Fruit fly (Drosophila melanogaster) whole organism, prepupa: Measurements from ENCODE around the gene RpS14a.

ENCODE experiments used
- Blimp-1 ChIP-seq: fragments of 200-800 bp; sonication (Bioruptor generic); optimal IDR thresholded peaks from 3 replicates; lab custom pipeline; 2017; ENCODE audit warnings: missing biosample characterization, missing genetic modification characterization, mild to moderate bottlenecking, moderate library complexity, missing genetic modification reagents
- CG10631 ChIP-seq: fragments of 200-800 bp; sonication (Bioruptor generic); optimal IDR thresholded peaks from 2 replicates; lab custom pipeline; 2016; ENCODE audit warnings: missing biosample characterization, missing genetic modification characterization
- CG11294 ChIP-seq: fragments of 200-800 bp; sonication (Bioruptor generic); IDR thresholded peaks from 2 replicates; pipeline ENCODE4 v1.3.6; 2022; ENCODE audit warnings: missing biosample characterization, missing genetic modification characterization
- CG11762 ChIP-seq: fragments of 200-800 bp; sonication (Bioruptor generic); optimal IDR thresholded peaks from 3 replicates; lab custom pipeline; 2016; ENCODE audit warnings: missing biosample characterization, missing genetic modification characterization; ENCODE audit not compliant: insufficient read depth
- CG15336 ChIP-seq: fragments of 200-800 bp; sonication (Bioruptor generic); IDR thresholded peaks from 2 replicates; pipeline ENCODE4 v1.3.6; 2022; ENCODE audit warnings: missing biosample characterization, missing genetic modification characterization
- CG1621 ChIP-seq: fragments of 200-800 bp; sonication (Bioruptor generic); optimal IDR thresholded peaks from 3 replicates; lab custom pipeline; 2018; ENCODE audit warnings: missing biosample characterization, mild to moderate bottlenecking, missing genetic modification characterization
- CG3032 ChIP-seq: fragments of 200-800 bp; optimal IDR thresholded peaks from 2 replicates; lab custom pipeline; 2019; ENCODE audit warnings: missing biosample characterization, mild to moderate bottlenecking, missing genetic modification characterization, moderate library complexity
- CG31627 ChIP-seq: fragments of 200-800 bp; sonication (Bioruptor generic); optimal IDR thresholded peaks from 3 replicates; lab custom pipeline; 2016; ENCODE audit warnings: missing biosample characterization, missing genetic modification characterization
- CG34406 ChIP-seq: fragments of 200-800 bp; sonication (Bioruptor generic); optimal IDR thresholded peaks from 3 replicates; lab custom pipeline; 2016; ENCODE audit warnings: missing biosample characterization, missing genetic modification characterization
- CG3919 ChIP-seq: fragments of 200-800 bp; sonication (Bioruptor generic); optimal IDR thresholded peaks from 3 replicates; lab custom pipeline; 2016; ENCODE audit warnings: missing biosample characterization, missing genetic modification characterization
- CG6163 ChIP-seq: fragments of 200-800 bp; sonication (Bioruptor generic); IDR thresholded peaks from 3 replicates; pipeline ENCODE4 v1.3.6; 2022; ENCODE audit warnings: missing biosample characterization, missing genetic modification characterization
- CG6276 ChIP-seq: fragments of 200-800 bp; sonication (Bioruptor generic); optimal IDR thresholded peaks from 2 replicates; lab custom pipeline; 2017; ENCODE audit warnings: missing biosample characterization, mild to moderate bottlenecking, missing genetic modification characterization
- CG6792 ChIP-seq: fragments of 200-800 bp; sonication (Bioruptor generic); optimal IDR thresholded peaks from 3 replicates; lab custom pipeline; 2016; ENCODE audit warnings: missing biosample characterization, missing genetic modification characterization
- CG6808 ChIP-seq: fragments of 200-800 bp; sonication (Bioruptor generic); optimal IDR thresholded peaks from 3 replicates; lab custom pipeline; 2017; ENCODE audit warnings: missing biosample characterization, missing genetic modification characterization, mild to moderate bottlenecking, moderate library complexity, missing genetic modification reagents
- CG6854 ChIP-seq: fragments of 200-800 bp; sonication (Bioruptor generic); optimal IDR thresholded peaks from 2 replicates; lab custom pipeline; 2017; ENCODE audit warnings: missing biosample characterization, mild to moderate bottlenecking, missing genetic modification characterization
- CG7368 ChIP-seq: fragments of 200-800 bp; sonication (Bioruptor generic); optimal IDR thresholded peaks from 3 replicates; lab custom pipeline; 2016; ENCODE audit warnings: missing biosample characterization, missing genetic modification characterization
- CG8119 ChIP-seq: fragments of 200-800 bp; sonication (Bioruptor generic); IDR thresholded peaks from 3 replicates; pipeline ENCODE4 v1.3.6; 2022; ENCODE audit warnings: missing biosample characterization, missing genetic modification characterization
- CG8632 ChIP-seq: fragments of 200-800 bp; sonication (Bioruptor generic); optimal IDR thresholded peaks from 3 replicates; lab custom pipeline; 2016; ENCODE audit warnings: missing biosample characterization, missing genetic modification characterization
- Eip78C ChIP-seq: fragments of 200-800 bp; sonication (Bioruptor generic); peaks from one replicate; lab custom pipeline; 2016; ENCODE audit warnings: missing biosample characterization, missing genetic modification characterization
- Eip93F ChIP-seq: fragments of 200-800 bp; sonication (Bioruptor generic); optimal IDR thresholded peaks from 2 replicates; lab custom pipeline; 2016; ENCODE audit warnings: missing biosample characterization, mild to moderate bottlenecking, missing genetic modification characterization
- Ets21C ChIP-seq: fragments of 200-800 bp; sonication (Bioruptor generic); optimal IDR thresholded peaks from 3 replicates; lab custom pipeline; 2016; ENCODE audit warnings: missing biosample characterization, missing genetic modification characterization
- Hr39 ChIP-seq: fragments of 200-800 bp; sonication (Bioruptor generic); optimal IDR thresholded peaks from 2 replicates; lab custom pipeline; 2016; ENCODE audit warnings: missing biosample characterization, missing genetic modification characterization
- Hr4 ChIP-seq: fragments of 200-800 bp; sonication (Bioruptor generic); optimal IDR thresholded peaks from 3 replicates; lab custom pipeline; 2016; ENCODE audit warnings: missing biosample characterization, missing genetic modification characterization
- Smox ChIP-seq: fragments of 200-800 bp; sonication (Bioruptor generic); optimal IDR thresholded peaks from 3 replicates; lab custom pipeline; 2016; ENCODE audit warnings: missing biosample characterization, missing genetic modification characterization
- Sox14 ChIP-seq: fragments of 200-800 bp; sonication (Bioruptor generic); optimal IDR thresholded peaks from 3 replicates; lab custom pipeline; 2016; ENCODE audit warnings: missing biosample characterization, missing genetic modification characterization
- Sox15 ChIP-seq: fragments of 200-800 bp; sonication (Bioruptor generic); optimal IDR thresholded peaks from 3 replicates; lab custom pipeline; 2016; ENCODE audit warnings: missing biosample characterization, missing genetic modification characterization
- achi ChIP-seq: fragments of 200-800 bp; sonication (Bioruptor generic); optimal IDR thresholded peaks from 3 replicates; lab custom pipeline; 2016; ENCODE audit warnings: missing biosample characterization, missing genetic modification characterization
- dac ChIP-seq: fragments of 200-800 bp; sonication (Bioruptor generic); optimal IDR thresholded peaks from 2 replicates; lab custom pipeline; 2017; ENCODE audit warnings: missing biosample characterization, mild to moderate bottlenecking, missing genetic modification characterization
- dsx ChIP-seq: fragments of 200-800 bp; optimal IDR thresholded peaks from 3 replicates; lab custom pipeline; 2019; ENCODE audit warnings: missing biosample characterization, mild to moderate bottlenecking, missing genetic modification characterization, moderate library complexity; ENCODE audit not compliant: poor library complexity, severe bottlenecking
- eg ChIP-seq: fragments of 200-800 bp; sonication (Bioruptor generic); IDR thresholded peaks from 3 replicates; pipeline ENCODE4 v1.3.6; 2022; ENCODE audit warnings: missing biosample characterization, missing genetic modification characterization
- esn ChIP-seq: fragments of 200-800 bp; sonication (Bioruptor generic); optimal IDR thresholded peaks from 2 replicates; lab custom pipeline; 2016; ENCODE audit warnings: missing biosample characterization, mild to moderate bottlenecking, missing genetic modification characterization, moderate library complexity
- fd59A ChIP-seq: fragments of 200-800 bp; sonication (Bioruptor generic); optimal IDR thresholded peaks from 2 replicates; lab custom pipeline; 2017; ENCODE audit warnings: missing biosample characterization, mild to moderate bottlenecking, missing genetic modification characterization, missing genetic modification reagents
- fd85E ChIP-seq: fragments of 200-800 bp; sonication (Bioruptor generic); optimal IDR thresholded peaks from 3 replicates; lab custom pipeline; 2016; ENCODE audit warnings: missing biosample characterization, missing genetic modification characterization
- lz ChIP-seq: fragments of 200-800 bp; sonication (Bioruptor generic); optimal IDR thresholded peaks from 3 replicates; lab custom pipeline; 2016; ENCODE audit warnings: missing biosample characterization, missing genetic modification characterization
- net ChIP-seq: fragments of 200-800 bp; sonication (Bioruptor generic); optimal IDR thresholded peaks from 3 replicates; lab custom pipeline; 2016; ENCODE audit warnings: missing biosample characterization, missing genetic modification characterization
- pdm3 ChIP-seq: fragments of 200-800 bp; sonication (Bioruptor generic); optimal IDR thresholded peaks from 3 replicates; lab custom pipeline; 2016; ENCODE audit warnings: missing biosample characterization, missing genetic modification characterization
- salr ChIP-seq, 2 experiments: fragments of 200-800 bp; sonication (Bioruptor generic); optimal IDR thresholded peaks; 3 replicates each; lab custom pipeline; 2016 to 2018; ENCODE audit warnings: missing biosample characterization in 2 of 2, missing genetic modification characterization in 2 of 2, mild to moderate bottlenecking in 1 of 2
- spab ChIP-seq: fragments of 200-800 bp; sonication (Bioruptor generic); optimal IDR thresholded peaks from 2 replicates; lab custom pipeline; 2017; ENCODE audit warnings: missing biosample characterization, mild to moderate bottlenecking, missing genetic modification characterization, missing genetic modification reagents
- ss ChIP-seq, 2 experiments: fragments of 200-800 bp; sonication (Bioruptor generic); optimal IDR thresholded peaks; 2 replicates in 1 of 2; 3 replicates in 1 of 2; lab custom pipeline; 2017 to 2018; ENCODE audit warnings: mild to moderate bottlenecking in 2 of 2, missing biosample characterization in 2 of 2, missing genetic modification characterization in 2 of 2, moderate library complexity in 1 of 2
- svp ChIP-seq: fragments of 200-800 bp; sonication (Bioruptor generic); peaks from one replicate; lab custom pipeline; 2016; ENCODE audit warnings: missing biosample characterization, missing genetic modification characterization
- vri ChIP-seq: fragments of 200-800 bp; sonication (Bioruptor generic); optimal IDR thresholded peaks from 3 replicates; lab custom pipeline; 2016; ENCODE audit warnings: missing biosample characterization, mild to moderate bottlenecking, missing genetic modification characterization

The RpS14a gene

dm6 chrX:7893411-7894122 is 40.0 kb upstream of the RpS14a start, which contains the start of the genes CG45089, ND-MNLL and p115 (continued):
- peak; percentile 59 for TF ChIP-seq CG3919 (GFP tag; lab: Kevin White, UChicago)
- peak; percentile 58 for TF ChIP-seq Eip78C (GFP tag; lab: Kevin White, UChicago)
- TF ChIP-seq eg (GFP tag; lab: Robert Waterston, UW): peak; percentile 49; the same call in 2 of the 3 replicates
- TF ChIP-seq CG1621 (tag; lab: Kevin White, UChicago): no peak
- no peak for TF ChIP-seq CG11294 (GFP tag; lab: Robert Waterston, UW)
- TF ChIP-seq fd85E (GFP tag; lab: Kevin White, UChicago): no peak
- peak; percentile 70 for TF ChIP-seq vri (GFP tag; lab: Kevin White, UChicago)
- no peak for TF ChIP-seq CG7368
- peak in 1 of 2 experiments; percentile 4 for TF ChIP-seq ss (GFP tag; optimal IDR thresholded peaks at IDR 0.05; lab: Kevin White, UChicago)
- TF ChIP-seq CG3032 (tag; lab: Kevin White, UChicago): peak; percentile 51
- TF ChIP-seq CG11762 (GFP tag; lab: Kevin White, UChicago): no peak
- peak; percentile 43; the same call in 1 of the 3 replicates for TF ChIP-seq CG8119 (GFP tag; lab: Robert Waterston, UW)
- peak; percentile 7 for TF ChIP-seq Sox14
- peak; percentile 57 for TF ChIP-seq lz (GFP tag; lab: Kevin White, UChicago)
- TF ChIP-seq fd59A: no peak
- TF ChIP-seq CG8632 (GFP tag; lab: Kevin White, UChicago): no peak
- peak; percentile 76 for TF ChIP-seq achi (GFP tag; lab: Kevin White, UChicago)
- TF ChIP-seq CG10631: peak; percentile 73
- no peak for TF ChIP-seq CG6854 (GFP tag; lab: Kevin White, UChicago)

- TF ChIP-seq svp (GFP tag; lab: Kevin White, UChicago) (peak; percentile 38), CG10631 (no peak)
- TF ChIP-seq, all 60 proteins: peak for 1
Measured at dm6 chrX:7900659-7901058, 32.9 kb upstream of the RpS14a start.

dm6 chrX:7901153-7902038 is 32.1 kb upstream of the RpS14a start, which contains the start of the genes RpS6 and bys:
TSS of gene RpS6 (minus strand) at chrX:7901331.
TSS of gene bys (plus strand) at chrX:7901880.
- peak; percentile 64 for TF ChIP-seq net (GFP tag; lab: Kevin White, UChicago)
- TF ChIP-seq CG6276 (GFP tag; lab: Kevin White, UChicago): peak; percentile 47
- TF ChIP-seq CG8632 (GFP tag; lab: Kevin White, UChicago): peak; percentile 41
- peak; percentile 40 for TF ChIP-seq CG31627 (GFP tag; lab: Kevin White, UChicago)
- peak; percentile 54 to 55 for TF ChIP-seq ss (GFP tag; optimal IDR thresholded peaks at IDR 0.05; lab: Kevin White, UChicago)
- no peak for TF ChIP-seq spab
- TF ChIP-seq lz (GFP tag; lab: Kevin White, UChicago): peak; percentile 38
- no peak for TF ChIP-seq CG11762 (GFP tag; lab: Kevin White, UChicago)
- TF ChIP-seq Ets21C (GFP tag; lab: Kevin White, UChicago): peak; percentile 2
- TF ChIP-seq Blimp-1: no peak
- peak; percentile 40 for TF ChIP-seq vri (GFP tag; lab: Kevin White, UChicago)
- TF ChIP-seq CG15336 (GFP tag; lab: Robert Waterston, UW): peak; percentile 46; the same call in 1 of the 2 replicates
- TF ChIP-seq CG8119 (GFP tag; lab: Robert Waterston, UW): no peak
- peak; percentile 70 for TF ChIP-seq CG6163 (GFP tag; lab: Robert Waterston, UW)
- peak; percentile 38 for TF ChIP-seq CG3032 (tag; lab: Kevin White, UChicago)
- TF ChIP-seq Sox15: no peak
- peak; percentile 30 for TF ChIP-seq Smox
- no peak for TF ChIP-seq Hr4
- peak; percentile 33 for TF ChIP-seq pdm3 (GFP tag; lab: Kevin White, UChicago)
- TF ChIP-seq CG7368: peak; percentile 30
- TF ChIP-seq Eip93F (GFP tag; lab: Kevin White, UChicago): peak; percentile 34
- peak; percentile 64 for TF ChIP-seq svp (GFP tag; lab: Kevin White, UChicago)
- TF ChIP-seq CG6808 (GFP tag; lab: Kevin White, UChicago): peak; percentile 27
- peak in 1 of 2 experiments; percentile 26 for TF ChIP-seq salr (GFP tag; optimal IDR thresholded peaks at IDR 0.05; lab: Kevin White, UChicago)
- peak; percentile 76 for TF ChIP-seq Eip78C (GFP tag; lab: Kevin White, UChicago)
- TF ChIP-seq CG1621 (tag; lab: Kevin White, UChicago): peak; percentile 11
- no peak for TF ChIP-seq dac (GFP tag; lab: Kevin White, UChicago)
- TF ChIP-seq CG10631: peak; percentile 47
- TF ChIP-seq Hr39 (GFP tag; lab: Kevin White, UChicago): peak; percentile 22
- peak; percentile 59 for TF ChIP-seq esn
- TF ChIP-seq achi (GFP tag; lab: Kevin White, UChicago): peak; percentile 38
- TF ChIP-seq CG6792: peak; percentile 16
- no peak for TF ChIP-seq fd59A
- peak; percentile 31 for TF ChIP-seq CG34406 (GFP tag; lab: Kevin White, UChicago)
- no peak for TF ChIP-seq dsx
- peak; percentile 68 for TF ChIP-seq CG3919 (GFP tag; lab: Kevin White, UChicago)
